Fruit fly (Drosophila melanogaster) whole organism, embryonic: ENCODE measurements around the gene CG15336.

Source experiments
- Bteb2 ChIP-seq: fragments of 200-800 bp; sonication (Bioruptor generic); optimal IDR thresholded peaks from 2 replicates; lab custom pipeline; 2016; ENCODE audit warnings: missing biosample characterization, missing genetic modification characterization
- C15 ChIP-seq: fragments of 200-800 bp; sonication (Bioruptor generic); IDR thresholded peaks from 3 replicates; pipeline ENCODE4 v1.3.6; 2022; ENCODE audit warnings: missing biosample characterization, missing genetic modification characterization
- CG10147 ChIP-seq: fragments of 200-800 bp; sonication (Bioruptor generic); optimal IDR thresholded peaks from 2 replicates; lab custom pipeline; 2019; ENCODE audit warnings: missing biosample characterization, mild to moderate bottlenecking, missing genetic modification characterization, moderate library complexity
- CG11085 ChIP-seq: fragments of 200-800 bp; sonication (Bioruptor generic); IDR thresholded peaks from 2 replicates; pipeline ENCODE4 v1.3.6; 2022; ENCODE audit warnings: missing biosample characterization, missing genetic modification characterization
- CG12391 ChIP-seq: fragments of 200-800 bp; sonication (Bioruptor generic); optimal IDR thresholded peaks from 3 replicates; lab custom pipeline; 2018; ENCODE audit warnings: missing biosample characterization, mild to moderate bottlenecking, missing genetic modification characterization, moderate library complexity
- CG13775 ChIP-seq: fragments of 200-800 bp; sonication (Bioruptor generic); optimal IDR thresholded peaks from 3 replicates; lab custom pipeline; 2017; ENCODE audit warnings: missing biosample characterization, mild to moderate bottlenecking, missing genetic modification characterization
- CG14860 ChIP-seq: fragments of 200-800 bp; sonication (Bioruptor generic); IDR thresholded peaks from 3 replicates; pipeline ENCODE4 v1.3.6; 2022; ENCODE audit warnings: missing biosample characterization, missing genetic modification characterization; ENCODE audit not compliant: partially characterized antibody
- CG15479 ChIP-seq: fragments of 200-800 bp; sonication (Bioruptor generic); optimal IDR thresholded peaks from 3 replicates; lab custom pipeline; 2019; ENCODE audit warnings: missing biosample characterization, mild to moderate bottlenecking, missing genetic modification characterization, moderate library complexity
- CG18011 ChIP-seq: fragments of 200-800 bp; sonication (Bioruptor generic); optimal IDR thresholded peaks from 2 replicates; lab custom pipeline; 2017; ENCODE audit warnings: missing biosample characterization, missing genetic modification characterization, mild to moderate bottlenecking, moderate library complexity, missing genotype
- CG1832 ChIP-seq: fragments of 200-800 bp; sonication (Bioruptor generic); optimal IDR thresholded peaks from 2 replicates; lab custom pipeline; 2017; ENCODE audit warnings: missing biosample characterization, mild to moderate bottlenecking, missing genetic modification characterization, inconsistent platforms
- CG18764 ChIP-seq: fragments of 200-800 bp; sonication (Bioruptor generic); optimal IDR thresholded peaks from 3 replicates; lab custom pipeline; 2016; ENCODE audit warnings: missing biosample characterization, missing genetic modification characterization
- CG2120 ChIP-seq: fragments of 200-800 bp; sonication (Bioruptor generic); optimal IDR thresholded peaks from 3 replicates; lab custom pipeline; 2016; ENCODE audit warnings: missing biosample characterization, missing genetic modification characterization
- CG2678 ChIP-seq: fragments of 200-800 bp; sonication (Bioruptor generic); optimal IDR thresholded peaks from 3 replicates; lab custom pipeline; 2019; ENCODE audit warnings: missing biosample characterization, mild to moderate bottlenecking, missing genetic modification characterization, moderate library complexity
- CG33557 ChIP-seq: fragments of 200-800 bp; sonication (Bioruptor generic); optimal IDR thresholded peaks from 2 replicates; lab custom pipeline; 2019; ENCODE audit warnings: missing biosample characterization, mild to moderate bottlenecking, missing genetic modification characterization, moderate library complexity
- CG3407 ChIP-seq: fragments of 200-800 bp; sonication (Bioruptor generic); optimal IDR thresholded peaks from 2 replicates; lab custom pipeline; 2018; ENCODE audit warnings: missing biosample characterization, mild to moderate bottlenecking, missing genetic modification characterization
- CG3838 ChIP-seq: fragments of 200-800 bp; sonication (Bioruptor generic); optimal IDR thresholded peaks from 3 replicates; lab custom pipeline; 2016; ENCODE audit warnings: missing biosample characterization, missing genetic modification characterization
- CG4617 ChIP-seq: fragments of 200-800 bp; sonication (Bioruptor generic); optimal IDR thresholded peaks from 3 replicates; lab custom pipeline; 2016; ENCODE audit warnings: missing biosample characterization, missing genetic modification characterization, borderline replicate concordance
- CG5245 ChIP-seq: fragments of 200-800 bp; sonication (Bioruptor generic); optimal IDR thresholded peaks from 3 replicates; lab custom pipeline; 2016; ENCODE audit warnings: missing biosample characterization, missing genetic modification characterization
- CG8089 ChIP-seq: fragments of 200-800 bp; sonication (Bioruptor generic); optimal IDR thresholded peaks from 3 replicates; lab custom pipeline; 2016; ENCODE audit warnings: missing biosample characterization, missing genetic modification characterization
- CkIIα-i1 ChIP-seq: fragments of 200-800 bp; sonication (Bioruptor generic); IDR thresholded peaks from 2 replicates; pipeline ENCODE4 v1.3.6; 2022; ENCODE audit warnings: missing biosample characterization, missing genetic modification characterization
- Eip74EF ChIP-seq, 2 experiments: fragments of 200-800 bp in 1 of 2; fragments of >200 bp in 1 of 2; sonication (Bioruptor generic) in 1 of 2; optimal IDR thresholded peaks; 2 replicates each; lab custom pipeline; 2017 to 2019; ENCODE audit warnings: missing biosample characterization in 2 of 2, missing genetic modification characterization in 2 of 2, mild to moderate bottlenecking in 1 of 2, moderate library complexity in 1 of 2
- Gsc ChIP-seq: fragments of 200-800 bp; sonication (Bioruptor generic); IDR thresholded peaks from 2 replicates; pipeline ENCODE4 v1.3.6; 2022; ENCODE audit warnings: missing biosample characterization, missing genetic modification characterization
- HLH54F ChIP-seq: fragments of 200-800 bp; sonication (Bioruptor generic); optimal IDR thresholded peaks from 3 replicates; lab custom pipeline; 2016; ENCODE audit warnings: missing biosample characterization, missing genetic modification characterization
- Hmx ChIP-seq: fragments of 200-800 bp; sonication (Bioruptor generic); optimal IDR thresholded peaks from 2 replicates; lab custom pipeline; 2016; ENCODE audit warnings: missing biosample characterization, missing genetic modification characterization
- MBD-R2 ChIP-seq: fragments of 200-800 bp; sonication (Bioruptor generic); IDR thresholded peaks from 2 replicates; pipeline ENCODE4 v1.3.6; 2022; ENCODE audit warnings: missing biosample characterization, missing genetic modification characterization
- Nf-YA ChIP-seq: fragments of 200-800 bp; sonication (Bioruptor generic); IDR thresholded peaks from 2 replicates; pipeline ENCODE4 v1.3.6; 2022; ENCODE audit warnings: missing biosample characterization, missing genetic modification characterization
- Oli ChIP-seq: fragments of 200-800 bp; sonication (Bioruptor generic); optimal IDR thresholded peaks from 2 replicates; lab custom pipeline; 2018; ENCODE audit warnings: missing biosample characterization, mild to moderate bottlenecking, missing genetic modification characterization, moderate library complexity
- Ravus ChIP-seq: fragments of 200-800 bp; sonication (Bioruptor generic); IDR thresholded peaks from 2 replicates; pipeline ENCODE4 v1.3.6; 2022; ENCODE audit warnings: missing biosample characterization, missing genetic modification characterization
- Spps ChIP-seq: fragments of 200-800 bp; sonication (Bioruptor generic); optimal IDR thresholded peaks from 2 replicates; lab custom pipeline; 2018; ENCODE audit warnings: missing biosample characterization, mild to moderate bottlenecking, missing genetic modification characterization
- al ChIP-seq: fragments of 200-800 bp; sonication (Bioruptor generic); IDR thresholded peaks from 2 replicates; pipeline ENCODE4 v1.3.6; 2022; ENCODE audit warnings: missing biosample characterization, missing genetic modification characterization
- ap ChIP-seq: fragments of 200-800 bp; sonication (Bioruptor generic); IDR thresholded peaks from 2 replicates; pipeline ENCODE4 v1.3.6; 2022; ENCODE audit warnings: missing biosample characterization, missing genetic modification characterization
- da ChIP-seq: fragments of 200-800 bp; sonication (Bioruptor generic); optimal IDR thresholded peaks from 2 replicates; lab custom pipeline; 2016; ENCODE audit warnings: missing biosample characterization, missing genetic modification characterization
- disco-r ChIP-seq: fragments of 200-800 bp; sonication (Bioruptor generic); optimal IDR thresholded peaks from 2 replicates; lab custom pipeline; 2016; ENCODE audit warnings: missing biosample characterization, missing genetic modification characterization
- fd102C ChIP-seq: fragments of 200-800 bp; sonication (Bioruptor generic); optimal IDR thresholded peaks from 2 replicates; lab custom pipeline; 2018; ENCODE audit warnings: missing biosample characterization, mild to moderate bottlenecking, missing genetic modification characterization, moderate library complexity
- gce ChIP-seq: fragments of 200-800 bp; sonication (Bioruptor generic); IDR thresholded peaks from 3 replicates; pipeline ENCODE4 v1.3.6; 2022; ENCODE audit warnings: missing biosample characterization, missing genetic modification characterization
- her ChIP-seq: fragments of 200-800 bp; sonication (Bioruptor generic); optimal IDR thresholded peaks from 2 replicates; lab custom pipeline; 2016; ENCODE audit warnings: missing biosample characterization, missing genetic modification characterization
- lab ChIP-seq: fragments of 200-800 bp; sonication (Bioruptor generic); optimal IDR thresholded peaks from 3 replicates; lab custom pipeline; 2017; ENCODE audit warnings: missing biosample characterization, missing genetic modification characterization, mild to moderate bottlenecking, moderate library complexity, missing genetic modification reagents
- lbe ChIP-seq: fragments of 200-800 bp; sonication (Bioruptor generic); optimal IDR thresholded peaks from 2 replicates; lab custom pipeline; 2016; ENCODE audit warnings: missing biosample characterization, mild to moderate bottlenecking, missing genetic modification characterization
- lov ChIP-seq, 2 experiments: fragments of 200-800 bp in 1 of 2; fragments of >200 bp in 1 of 2; sonication (Bioruptor generic) in 1 of 2; IDR thresholded peaks in 1 of 2; optimal IDR thresholded peaks in 1 of 2; 2 replicates in 1 of 2; 3 replicates in 1 of 2; pipeline versions ENCODE4 v1.3.6 to Lab custom; 2017 to 2022; ENCODE audit warnings: missing biosample characterization in 1 of 2, missing genetic modification characterization in 1 of 2
- nom ChIP-seq: fragments of 200-800 bp; sonication (Bioruptor generic); optimal IDR thresholded peaks from 2 replicates; lab custom pipeline; 2017; ENCODE audit warnings: missing biosample characterization, missing genetic modification characterization, mild to moderate bottlenecking, moderate library complexity, missing genetic modification reagents
- onecut ChIP-seq: fragments of 200-800 bp; sonication (Bioruptor generic); IDR thresholded peaks from 2 replicates; pipeline ENCODE4 v1.3.6; 2022; ENCODE audit warnings: missing biosample characterization, missing genetic modification characterization
- schlank ChIP-seq: fragments of 200-800 bp; sonication (Bioruptor generic); optimal IDR thresholded peaks from 2 replicates; lab custom pipeline; 2018; ENCODE audit warnings: missing biosample characterization, mild to moderate bottlenecking, missing genetic modification characterization
- scrt ChIP-seq: fragments of 200-800 bp; sonication (Bioruptor generic); optimal IDR thresholded peaks from 2 replicates; lab custom pipeline; 2018; ENCODE audit warnings: missing biosample characterization, mild to moderate bottlenecking, missing genetic modification characterization, moderate library complexity
- sisA ChIP-seq: fragments of 200-800 bp; sonication (Bioruptor generic); IDR thresholded peaks from 2 replicates; pipeline ENCODE4 v1.3.6; 2022; ENCODE audit warnings: missing biosample characterization, missing genetic modification characterization
- slbo ChIP-seq: fragments of 200-800 bp; sonication (Bioruptor generic); IDR thresholded peaks from 2 replicates; pipeline ENCODE4 v1.3.6; 2022; ENCODE audit warnings: missing biosample characterization, missing genetic modification characterization
- tap ChIP-seq: fragments of 200-800 bp; optimal IDR thresholded peaks from 3 replicates; lab custom pipeline; 2019; ENCODE audit warnings: missing biosample characterization, mild to moderate bottlenecking, missing genetic modification characterization, moderate library complexity
- unc-4 ChIP-seq: fragments of 200-800 bp; sonication (Bioruptor generic); IDR thresholded peaks from 2 replicates; pipeline ENCODE4 v1.3.6; 2022; ENCODE audit warnings: missing biosample characterization, missing genetic modification characterization; ENCODE audit not compliant: partially characterized antibody
- usp ChIP-seq: fragments of >200 bp; optimal IDR thresholded peaks from 2 replicates; lab custom pipeline; 2017; ENCODE audit warnings: missing biosample characterization, missing genetic modification characterization
- wor ChIP-seq: fragments of 200-800 bp; sonication (Bioruptor generic); IDR thresholded peaks from 2 replicates; pipeline ENCODE4 v1.3.6; 2022; ENCODE audit warnings: missing biosample characterization, missing genetic modification characterization

CG15336 gene

DNA sequence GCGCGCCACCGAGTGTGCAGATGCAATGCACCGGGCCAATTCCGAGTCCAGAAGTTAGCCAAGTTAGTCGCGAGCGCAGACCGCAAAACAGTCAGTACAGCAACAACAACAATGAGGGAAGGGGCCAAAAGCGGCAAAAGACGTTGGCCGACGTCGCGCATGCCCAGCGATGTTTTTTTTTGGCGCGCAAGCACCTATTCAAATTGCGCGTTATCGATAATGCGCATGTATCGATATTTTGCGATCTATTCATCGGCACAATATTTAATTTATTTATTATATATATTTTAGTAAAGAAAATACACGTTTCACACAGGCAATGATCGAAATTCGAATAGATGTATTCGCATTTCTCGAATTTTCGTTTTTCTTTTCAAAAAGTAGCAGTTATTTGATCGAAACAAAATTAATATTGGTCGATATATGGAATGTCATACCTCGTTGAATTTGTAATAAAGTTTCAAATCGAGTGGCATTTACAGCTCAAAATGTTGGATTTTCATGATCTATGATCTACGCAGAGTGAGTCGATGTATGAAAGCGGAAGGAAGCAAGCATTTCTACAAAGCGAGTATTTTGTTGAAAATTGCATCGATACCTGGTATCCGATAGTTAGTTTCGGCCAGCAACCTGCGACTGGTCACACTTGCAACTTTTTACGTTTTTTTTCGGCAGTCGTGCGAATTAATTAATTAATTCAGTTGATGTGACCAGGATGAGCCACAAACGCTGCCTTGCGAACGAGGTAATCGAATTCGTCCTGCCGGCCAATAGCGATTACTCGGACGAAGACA, 18.3 kb upstream of the CG15336 start, which contains the start of gene CG2116 (continued):
- TF ChIP-seq CG5245 (no peak), Nf-YA (no peak), Hmx (GFP tag; lab: Kevin White, UChicago) (no peak), MBD-R2 (GFP tag; lab: Robert Waterston, UW) (peak; percentile 47), HLH54F (no peak), CG3838 (GFP tag; lab: Kevin White, UChicago) (no peak), nom (no peak), usp (GFP tag; lab: Kevin White, UChicago) (no peak), CG11085 (GFP tag; lab: Robert Waterston, UW) (no peak), CG10147 (GFP tag; lab: Kevin White, UChicago) (no peak), da (GFP tag; lab: Kevin White, UChicago) (no peak), unc-4 (GFP tag; lab: Robert Waterston, UW) (peak; percentile 67; the same call in 1 of the 2 replicates), Spps (tag; lab: Kevin White, UChicago) (no peak), lov (optimal IDR thresholded peaks at IDR 0.05; lab: Kevin White, UChicago) (no peak), lov (GFP tag; IDR thresholded peaks at IDR 0.05; lab: Robert Waterston, UW) (no peak), CG15479 (no peak), schlank (tag; lab: Kevin White, UChicago) (no peak), slbo (GFP tag; lab: Robert Waterston, UW) (no peak), sisA (GFP tag; lab: Robert Waterston, UW) (no peak), CG18011 (GFP tag; lab: Kevin White, UChicago) (no peak), CG3407 (GFP tag; lab: Kevin White, UChicago) (no peak), Eip74EF (GFP tag; optimal IDR thresholded peaks at IDR 0.05; lab: Kevin White, UChicago) (no peak), wor (GFP tag; lab: Robert Waterston, UW) (no peak), CkIIα-i1 (GFP tag; lab: Robert Waterston, UW) (no peak), her (GFP tag; lab: Kevin White, UChicago) (peak; percentile 85), CG18764 (GFP tag; lab: Kevin White, UChicago) (no peak), C15 (GFP tag; lab: Robert Waterston, UW) (no peak), CG33557 (no peak), scrt (no peak), Gsc (GFP tag; lab: Robert Waterston, UW) (no peak), tap (tag; lab: Kevin White, UChicago) (no peak), CG2678 (no peak), onecut (GFP tag; lab: Robert Waterston, UW) (no peak), gce (GFP tag; lab: Robert Waterston, UW) (no peak), CG12391 (peak; percentile 22), Bteb2 (GFP tag; lab: Kevin White, UChicago) (no peak), CG13775 (GFP tag; lab: Kevin White, UChicago) (no peak), Oli (tag; lab: Kevin White, UChicago) (no peak), disco-r (GFP tag; lab: Kevin White, UChicago) (no peak), Ravus (GFP tag; lab: Robert Waterston, UW) (no peak), fd102C (GFP tag; lab: Kevin White, UChicago) (no peak), lbe (GFP tag; lab: Kevin White, UChicago) (no peak), CG8089 (GFP tag; lab: Kevin White, UChicago) (no peak), ap (GFP tag; lab: Robert Waterston, UW) (no peak), al (no peak), lab (no peak), CG14860 (GFP tag; lab: Robert Waterston, UW) (peak; percentile 59; the same call in 1 of the 3 replicates), CG2120 (GFP tag; lab: Kevin White, UChicago) (no peak), CG1832 (GFP tag; lab: Kevin White, UChicago) (no peak), CG4617 (GFP tag; lab: Kevin White, UChicago) (peak; percentile 48)
